Fruit fly (Drosophila melanogaster): ENCODE measurements around the gene CG14647.
A peak's percentile ranks its signal among the peaks of the same experiment; 100 is the strongest.

dm6 chr3R:4394117-4394516 lies 6.2 kb upstream of the CG14647 start, which contains the start of gene CG34112:
- TF ChIP-seq jim (GFP tag; optimal IDR thresholded peaks at IDR 0.05) (no peak), fru (GFP tag; optimal IDR thresholded peaks at IDR 0.05) (no peak), Dif (GFP tag; optimal IDR thresholded peaks at IDR 0.05; ENCODE audit: partially characterized antibody) (peak; percentile 80), pan (optimal IDR thresholded peaks at IDR 0.05) (no peak), OdsH (GFP tag; optimal IDR thresholded peaks at IDR 0.05) (no peak), foxo (GFP tag; optimal IDR thresholded peaks at IDR 0.05) (no peak), psq (GFP tag; optimal IDR thresholded peaks at IDR 0.05) (peak; percentile 8), GATAd (GFP tag; optimal IDR thresholded peaks at IDR 0.05) (no peak), Hnf4 (GFP tag; optimal IDR thresholded peaks at IDR 0.05) (peak; percentile 17), Rel (GFP tag; optimal IDR thresholded peaks at IDR 0.05) (no peak), Rel (tag; optimal IDR thresholded peaks at IDR 0.05) (peak; percentile 53)

Data from whole organism, wandering third instar larva.